Fruit fly (Drosophila melanogaster) whole organism, wandering third instar larva: ENCODE data around the gene CG31200.

Source experiments
- Dfd ChIP-seq: fragments of >200 bp; optimal IDR thresholded peaks from 2 replicates; lab custom pipeline; 2017; ENCODE audit warnings: missing biosample characterization, missing genetic modification characterization
- Hr78 ChIP-seq: fragments of >200 bp; optimal IDR thresholded peaks from 2 replicates; lab custom pipeline; 2017; ENCODE audit warnings: missing biosample characterization, missing genetic modification characterization
- OdsH ChIP-seq: fragments of 200-800 bp; sonication (Bioruptor generic); optimal IDR thresholded peaks from 2 replicates; lab custom pipeline; 2016; ENCODE audit warnings: missing biosample characterization, mild to moderate bottlenecking, missing genetic modification characterization
- Rel ChIP-seq, 2 experiments: fragments of 200-800 bp; sonication (Bioruptor generic) in 1 of 2; optimal IDR thresholded peaks; 2 replicates in 1 of 2; 3 replicates in 1 of 2; lab custom pipeline; 2016 to 2019; ENCODE audit warnings: mild to moderate bottlenecking in 2 of 2, missing biosample characterization in 2 of 2, missing genetic modification characterization in 2 of 2, moderate library complexity in 1 of 2
- Sp1 ChIP-seq: fragments of 200-800 bp; sonication (Bioruptor generic); optimal IDR thresholded peaks from 3 replicates; lab custom pipeline; 2019; ENCODE audit warnings: missing biosample characterization, mild to moderate bottlenecking, missing genetic modification characterization, moderate library complexity
- dsf ChIP-seq: sonication (Bioruptor generic); optimal IDR thresholded peaks from 2 replicates; lab custom pipeline; 2016; ENCODE audit warnings: missing biosample characterization, missing genetic modification characterization, borderline replicate concordance
- h ChIP-seq: fragments of 200-800 bp; sonication (Bioruptor generic); optimal IDR thresholded peaks from 3 replicates; lab custom pipeline; 2016; ENCODE audit warnings: missing biosample characterization, mild to moderate bottlenecking, missing genetic modification characterization
- lola ChIP-seq: fragments of >200 bp; optimal IDR thresholded peaks from 2 replicates; lab custom pipeline; 2017; ENCODE audit warnings: missing biosample characterization, missing genetic modification characterization
- psq ChIP-seq: fragments of 200-800 bp; sonication (Bioruptor generic); optimal IDR thresholded peaks from 3 replicates; lab custom pipeline; 2017; ENCODE audit warnings: missing biosample characterization, mild to moderate bottlenecking, missing genetic modification characterization, moderate library complexity
- sage ChIP-seq: fragments of 200-800 bp; sonication (Bioruptor generic); optimal IDR thresholded peaks from 2 replicates; lab custom pipeline; 2016; ENCODE audit warnings: missing biosample characterization, mild to moderate bottlenecking, missing genetic modification characterization

dm6 chr3R:20764058-20764457 lies 18.9 kb upstream of the CG31200 start:
- TF ChIP-seq Rel (GFP tag; optimal IDR thresholded peaks at IDR 0.05; lab: Kevin White, UChicago) (peak; percentile 66), Rel (tag; optimal IDR thresholded peaks at IDR 0.05; lab: Kevin White, UChicago) (no peak), OdsH (GFP tag; lab: Kevin White, UChicago) (peak; percentile 52), Hr78 (GFP tag; lab: Kevin White, UChicago) (no peak), psq (GFP tag; lab: Kevin White, UChicago) (peak; percentile 82), Dfd (GFP tag; lab: Kevin White, UChicago) (no peak), dsf (no peak), lola (GFP tag; lab: Kevin White, UChicago) (no peak), Sp1 (GFP tag; lab: Kevin White, UChicago) (peak; percentile 73), sage (peak; percentile 6), h (peak; percentile 60)
